Fruit fly (Drosophila melanogaster) whole organism, wandering third instar larva: Measurements from ENCODE around the gene Pkg21D.
A peak's percentile ranks its signal among the peaks of the same experiment; 100 is the strongest.

Source experiments
- Abd-B ChIP-seq: fragments of >200 bp; optimal IDR thresholded peaks from 2 replicates; lab custom pipeline; 2017; ENCODE audit warnings: missing biosample characterization, missing genetic modification characterization
- CG32264 ChIP-seq: fragments of 200-800 bp; sonication (Bioruptor generic); optimal IDR thresholded peaks from 2 replicates; lab custom pipeline; 2016; ENCODE audit warnings: missing biosample characterization, missing genetic modification characterization
- CG9705 ChIP-seq: fragments of 200-800 bp; sonication (Bioruptor generic); optimal IDR thresholded peaks from 2 replicates; lab custom pipeline; 2018; ENCODE audit warnings: missing biosample characterization, mild to moderate bottlenecking, missing genetic modification characterization
- CrebA ChIP-seq: fragments of 200-800 bp; sonication (Bioruptor generic); optimal IDR thresholded peaks from 2 replicates; lab custom pipeline; 2016; ENCODE audit warnings: missing biosample characterization, mild to moderate bottlenecking, missing genetic modification characterization, borderline replicate concordance
- Dfd ChIP-seq: fragments of >200 bp; optimal IDR thresholded peaks from 2 replicates; lab custom pipeline; 2017; ENCODE audit warnings: missing biosample characterization, missing genetic modification characterization
- Dif ChIP-seq: fragments of 200-275, 200-300 bp; sonication (Bioruptor generic); optimal IDR thresholded peaks from 2 replicates; lab custom pipeline; 2018; ENCODE audit warnings: missing biosample characterization, missing genetic modification characterization; ENCODE audit not compliant: partially characterized antibody
- GATAd ChIP-seq: sonication (Bioruptor generic); optimal IDR thresholded peaks from 2 replicates; lab custom pipeline; 2016; ENCODE audit warnings: missing biosample characterization, missing genetic modification characterization
- HLH106 ChIP-seq: fragments of 200-800 bp; optimal IDR thresholded peaks from 3 replicates; lab custom pipeline; 2019; ENCODE audit warnings: missing biosample characterization, mild to moderate bottlenecking, missing genetic modification characterization, moderate library complexity
- Hnf4 ChIP-seq: fragments of 200-800 bp; sonication (Bioruptor generic); optimal IDR thresholded peaks from 2 replicates; lab custom pipeline; 2016; ENCODE audit warnings: missing biosample characterization, mild to moderate bottlenecking, missing genetic modification characterization
- Hr78 ChIP-seq: fragments of >200 bp; optimal IDR thresholded peaks from 2 replicates; lab custom pipeline; 2017; ENCODE audit warnings: missing biosample characterization, missing genetic modification characterization
- Jra ChIP-seq: sonication (Bioruptor generic); optimal IDR thresholded peaks from 2 replicates; lab custom pipeline; 2016; ENCODE audit warnings: missing biosample characterization, missing genetic modification characterization
- Mio ChIP-seq: sonication (Bioruptor generic); optimal IDR thresholded peaks from 2 replicates; lab custom pipeline; 2016; ENCODE audit warnings: missing biosample characterization, missing genetic modification characterization
- Myc ChIP-seq: fragments of >200 bp; optimal IDR thresholded peaks from 2 replicates; lab custom pipeline; 2017
- N ChIP-seq: fragments of >200 bp; optimal IDR thresholded peaks from 2 replicates; lab custom pipeline; 2018; ENCODE audit warnings: missing biosample characterization, missing external identifiers, missing genetic modification characterization
- OdsH ChIP-seq: fragments of 200-800 bp; sonication (Bioruptor generic); optimal IDR thresholded peaks from 2 replicates; lab custom pipeline; 2016; ENCODE audit warnings: missing biosample characterization, mild to moderate bottlenecking, missing genetic modification characterization
- Rel ChIP-seq, 2 experiments: fragments of 200-800 bp; sonication (Bioruptor generic) in 1 of 2; optimal IDR thresholded peaks; 2 replicates in 1 of 2; 3 replicates in 1 of 2; lab custom pipeline; 2016 to 2019; ENCODE audit warnings: mild to moderate bottlenecking in 2 of 2, missing biosample characterization in 2 of 2, missing genetic modification characterization in 2 of 2, moderate library complexity in 1 of 2
- Sp1 ChIP-seq: fragments of 200-800 bp; sonication (Bioruptor generic); optimal IDR thresholded peaks from 3 replicates; lab custom pipeline; 2019; ENCODE audit warnings: missing biosample characterization, mild to moderate bottlenecking, missing genetic modification characterization, moderate library complexity
- br ChIP-seq: fragments of 200-800 bp; sonication (Bioruptor generic); optimal IDR thresholded peaks from 2 replicates; lab custom pipeline; 2016; ENCODE audit warnings: missing biosample characterization, missing genetic modification characterization
- brk ChIP-seq: fragments of 200-800 bp; sonication (Bioruptor generic); optimal IDR thresholded peaks from 2 replicates; lab custom pipeline; 2016; ENCODE audit warnings: missing biosample characterization, mild to moderate bottlenecking, missing genetic modification characterization
- dl ChIP-seq, 2 experiments: fragments of 175-275, 200-275 bp in 1 of 2; fragments of 200-275 bp in 1 of 2; sonication (Bioruptor generic); optimal IDR thresholded peaks; lab custom pipeline; 2018; ENCODE audit warnings: mild to moderate bottlenecking in 2 of 2, missing biosample characterization in 2 of 2, missing genetic modification characterization in 2 of 2, moderate library complexity in 2 of 2; ENCODE audit not compliant: partially characterized antibody in 2 of 2, insufficient read depth in 1 of 2
- dmrt93B ChIP-seq: fragments of 200-800 bp; sonication (Bioruptor generic); optimal IDR thresholded peaks from 2 replicates; lab custom pipeline; 2018; ENCODE audit warnings: missing biosample characterization, mild to moderate bottlenecking, missing genetic modification characterization
- ey ChIP-seq: fragments of 200-800 bp; sonication (Bioruptor generic); optimal IDR thresholded peaks from 2 replicates; lab custom pipeline; 2016; ENCODE audit warnings: missing biosample characterization, missing genetic modification characterization
- foxo ChIP-seq, 2 experiments: fragments of 200-800 bp; sonication (Bioruptor generic); optimal IDR thresholded peaks; 2 replicates in 1 of 2; 3 replicates in 1 of 2; lab custom pipeline; 2016 to 2017; ENCODE audit warnings: missing biosample characterization in 2 of 2, missing genetic modification characterization in 2 of 2
- fru ChIP-seq: fragments of 200-800 bp; sonication (Bioruptor generic); optimal IDR thresholded peaks from 3 replicates; lab custom pipeline; 2016; ENCODE audit warnings: missing biosample characterization, mild to moderate bottlenecking, missing genetic modification characterization
- h ChIP-seq: fragments of 200-800 bp; sonication (Bioruptor generic); optimal IDR thresholded peaks from 3 replicates; lab custom pipeline; 2016; ENCODE audit warnings: missing biosample characterization, mild to moderate bottlenecking, missing genetic modification characterization
- jim ChIP-seq: fragments of 175-275, 200-325 bp; sonication (Bioruptor generic); optimal IDR thresholded peaks from 2 replicates; lab custom pipeline; 2016; ENCODE audit warnings: missing biosample characterization, mild to moderate bottlenecking, missing genetic modification characterization
- lola ChIP-seq: fragments of >200 bp; optimal IDR thresholded peaks from 2 replicates; lab custom pipeline; 2017; ENCODE audit warnings: missing biosample characterization, missing genetic modification characterization
- pan ChIP-seq: fragments of >200 bp; optimal IDR thresholded peaks from 2 replicates; lab custom pipeline; 2017
- psq ChIP-seq: fragments of 200-800 bp; sonication (Bioruptor generic); optimal IDR thresholded peaks from 3 replicates; lab custom pipeline; 2017; ENCODE audit warnings: missing biosample characterization, mild to moderate bottlenecking, missing genetic modification characterization, moderate library complexity
- rgr ChIP-seq: fragments of 200-800 bp; sonication (Bioruptor generic); optimal IDR thresholded peaks from 3 replicates; lab custom pipeline; 2016; ENCODE audit warnings: missing biosample characterization, mild to moderate bottlenecking, missing genetic modification characterization
- sage ChIP-seq: fragments of 200-800 bp; sonication (Bioruptor generic); optimal IDR thresholded peaks from 2 replicates; lab custom pipeline; 2016; ENCODE audit warnings: missing biosample characterization, mild to moderate bottlenecking, missing genetic modification characterization
- sv ChIP-seq: fragments of 200-800 bp; sonication (Bioruptor generic); optimal IDR thresholded peaks from 3 replicates; lab custom pipeline; 2016; ENCODE audit warnings: missing biosample characterization, missing genetic modification characterization
- tai ChIP-seq: sonication (Bioruptor generic); optimal IDR thresholded peaks from 2 replicates; lab custom pipeline; 2016; ENCODE audit warnings: missing biosample characterization, missing genetic modification characterization
- usp ChIP-seq: fragments of >200 bp; optimal IDR thresholded peaks from 2 replicates; lab custom pipeline; 2017; ENCODE audit warnings: missing biosample characterization, missing genetic modification characterization

The Pkg21D gene

DNA sequence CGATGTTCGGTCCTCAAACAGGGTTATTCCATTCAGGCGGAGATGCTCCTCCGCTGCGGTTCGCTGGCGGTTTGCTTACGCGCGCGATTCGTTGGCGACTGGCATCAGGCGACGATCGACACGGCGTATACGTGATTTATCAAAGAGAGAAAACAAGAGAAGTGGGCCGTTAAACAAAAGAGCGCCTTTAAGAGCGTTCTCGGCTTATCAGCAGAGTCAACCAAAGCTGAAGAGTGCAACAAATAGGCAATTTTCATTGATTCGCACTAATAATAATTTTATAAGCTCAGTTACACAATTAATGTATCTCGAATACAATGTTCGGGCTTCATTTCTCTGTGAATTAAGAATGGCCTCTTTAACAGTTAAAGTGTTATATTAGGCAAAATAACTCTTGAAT lies at the start of gene Pkg21D:
Pkg21D (minus strand) TSS at position 101 of the 400 bp plus-strand sequence.
- TF ChIP-seq ey (GFP tag; lab: Kevin White, UChicago): no peak
- no peak for TF ChIP-seq jim (GFP tag; lab: Kevin White, UChicago)
- no peak for TF ChIP-seq rgr (GFP tag; lab: Kevin White, UChicago)
- TF ChIP-seq lola (GFP tag; lab: Kevin White, UChicago): no peak
- TF ChIP-seq Dfd (GFP tag; lab: Kevin White, UChicago): no peak
- TF ChIP-seq CrebA (GFP tag; lab: Kevin White, UChicago): no peak
- TF ChIP-seq tai (GFP tag; lab: Kevin White, UChicago): no peak
- no peak for TF ChIP-seq brk (GFP tag; lab: Kevin White, UChicago)
- TF ChIP-seq GATAd: no peak
- no peak for TF ChIP-seq usp (GFP tag; lab: Kevin White, UChicago)
- TF ChIP-seq Hnf4: no peak
- no peak for TF ChIP-seq Myc (lab: Kevin White, UChicago)
- TF ChIP-seq Mio (GFP tag; lab: Kevin White, UChicago): no peak
- no peak for TF ChIP-seq Sp1 (GFP tag; lab: Kevin White, UChicago)
- TF ChIP-seq OdsH: no peak
- no peak for TF ChIP-seq pan (lab: Kevin White, UChicago)
- TF ChIP-seq, all 38 proteins: peak for 0

- TF ChIP-seq Hr78 (no peak), h (no peak), CrebA (GFP tag; lab: Kevin White, UChicago) (no peak), rgr (GFP tag; lab: Kevin White, UChicago) (no peak), br (GFP tag; lab: Kevin White, UChicago) (no peak), sv (GFP tag; lab: Kevin White, UChicago) (no peak), usp (GFP tag; lab: Kevin White, UChicago) (no peak), Jra (GFP tag; lab: Kevin White, UChicago) (no peak), OdsH (no peak), Rel (GFP tag; optimal IDR thresholded peaks at IDR 0.05; lab: Kevin White, UChicago) (no peak), Rel (tag; optimal IDR thresholded peaks at IDR 0.05; lab: Kevin White, UChicago) (no peak), jim (GFP tag; lab: Kevin White, UChicago) (no peak), Mio (GFP tag; lab: Kevin White, UChicago) (no peak), HLH106 (tag; lab: Kevin White, UChicago) (no peak), CG32264 (GFP tag; lab: Kevin White, UChicago) (no peak), Hnf4 (no peak), CG9705 (no peak), psq (GFP tag; lab: Kevin White, UChicago) (no peak), Myc (lab: Kevin White, UChicago) (no peak), Sp1 (GFP tag; lab: Kevin White, UChicago) (no peak), sage (no peak)
- TF ChIP-seq, all 38 proteins: peak for 0
Measured at dm6 chr2L:840022-840421, 49.4 kb upstream of the Pkg21D start.

- no peak for TF ChIP-seq pan (lab: Kevin White, UChicago)
- TF ChIP-seq Abd-B (GFP tag; lab: Kevin White, UChicago): no peak
- TF ChIP-seq sage: no peak
- TF ChIP-seq HLH106 (tag; lab: Kevin White, UChicago): no peak
- TF ChIP-seq psq (GFP tag; lab: Kevin White, UChicago): no peak
- TF ChIP-seq fru (GFP tag; lab: Kevin White, UChicago): no peak
- no peak for TF ChIP-seq dl (GFP tag; optimal IDR thresholded peaks at IDR 0.05; lab: Kevin White, UChicago; ENCODE audit: insufficient read depth in 1 of 2, partially characterized antibody in 2 of 2)
- no peak for TF ChIP-seq jim (GFP tag; lab: Kevin White, UChicago)
Measured at dm6 chr2L:838786-839185, 48.2 kb upstream of the Pkg21D start.

DNA sequence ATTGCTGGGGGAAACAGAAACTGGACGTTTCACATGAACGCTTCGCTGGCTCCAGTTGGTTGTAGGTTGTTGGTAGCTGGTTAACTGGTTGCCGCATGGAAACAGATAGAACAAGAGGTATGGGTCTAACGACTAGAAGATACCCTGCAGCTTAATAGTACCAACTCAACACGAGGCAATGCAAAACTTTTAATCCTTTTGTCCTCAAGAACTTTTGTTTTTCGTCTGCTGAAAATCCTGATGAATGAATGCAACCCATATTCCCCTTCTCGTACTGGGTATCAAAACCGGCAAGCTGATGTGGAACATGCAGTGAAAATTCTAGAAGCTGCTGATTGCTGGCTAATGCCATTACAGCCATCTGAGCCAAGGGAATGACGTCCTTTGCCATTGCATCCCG lies 47.4 kb upstream of the Pkg21D start:
- TF ChIP-seq dmrt93B (GFP tag; lab: Kevin White, UChicago): no peak
- no peak for TF ChIP-seq Mio (GFP tag; lab: Kevin White, UChicago)
- TF ChIP-seq OdsH: peak; percentile 48
- TF ChIP-seq Dfd (GFP tag; lab: Kevin White, UChicago): no peak
- TF ChIP-seq rgr (GFP tag; lab: Kevin White, UChicago): peak; percentile 4
- TF ChIP-seq br (GFP tag; lab: Kevin White, UChicago): peak; percentile 35
- TF ChIP-seq h: no peak
- peak; percentile 46 for TF ChIP-seq fru (GFP tag; lab: Kevin White, UChicago)
- no peak for TF ChIP-seq dl (GFP tag; optimal IDR thresholded peaks at IDR 0.05; lab: Kevin White, UChicago; ENCODE audit: insufficient read depth in 1 of 2, partially characterized antibody in 2 of 2)
- peak in 1 of 2 experiments; percentile 23 for TF ChIP-seq foxo (GFP tag; optimal IDR thresholded peaks at IDR 0.05; lab: Kevin White, UChicago)
- no peak for TF ChIP-seq sv (GFP tag; lab: Kevin White, UChicago)
- peak; percentile 7 for TF ChIP-seq Sp1 (GFP tag; lab: Kevin White, UChicago)
- TF ChIP-seq psq (GFP tag; lab: Kevin White, UChicago): peak; percentile 24
- TF ChIP-seq CG32264 (GFP tag; lab: Kevin White, UChicago): no peak
- TF ChIP-seq Dif (GFP tag; lab: Kevin White, UChicago): no peak
- no peak for TF ChIP-seq N (GFP tag; lab: Kevin White, UChicago)
- TF ChIP-seq ey (GFP tag; lab: Kevin White, UChicago): no peak
- TF ChIP-seq, all 38 proteins: peak for 7
